Worm (Caenorhabditis elegans) whole organism, L1 larva: Measurements from ENCODE around the gene nlg-1.

Source experiments
- C04F5.9 ChIP-seq: sonication (generic microtip); optimal IDR thresholded peaks from 2 replicates; lab custom pipeline; 2016; ENCODE audit warnings: missing genetic modification characterization, missing compliant biosample characterization
- F16B12.6 ChIP-seq: fragments of 150-350 bp; optimal IDR thresholded peaks from 2 replicates; lab custom pipeline; 2014; ENCODE audit warnings: missing biosample characterization, missing genetic modification characterization
- aha-1 ChIP-seq: fragments of 150-350 bp; optimal IDR thresholded peaks from 2 replicates; lab custom pipeline; 2014; ENCODE audit warnings: missing biosample characterization, missing genetic modification characterization
- blmp-1 ChIP-seq: fragments of 150-350 bp; optimal IDR thresholded peaks from 2 replicates; lab custom pipeline; 2014; ENCODE audit warnings: missing biosample characterization, missing genetic modification characterization
- ceh-90 ChIP-seq: sonication (generic microtip); optimal IDR thresholded peaks from 2 replicates; lab custom pipeline; 2016; ENCODE audit warnings: missing genetic modification characterization, missing compliant biosample characterization
- ces-1 ChIP-seq: fragments of 150-350 bp; optimal IDR thresholded peaks from 2 replicates; lab custom pipeline; 2014; ENCODE audit warnings: missing biosample characterization, missing genetic modification reagents, missing genetic modification characterization
- dpl-1 ChIP-seq, 3 experiments: fragments of 150-350 bp in 2 of 3; sonication (generic microtip) in 1 of 3; optimal IDR thresholded peaks; 2 replicates each; lab custom pipeline; 2014 to 2017; ENCODE audit warnings: missing biosample characterization in 3 of 3, missing genetic modification characterization in 3 of 3, missing genetic modification reagents in 3 of 3
- efl-3 ChIP-seq: fragments of 200-800 bp; sonication (Bioruptor generic); optimal IDR thresholded peaks from 2 replicates; lab custom pipeline; 2018; ENCODE audit warnings: mild to moderate bottlenecking, missing genetic modification characterization, missing compliant biosample characterization
- egl-13 ChIP-seq: sonication (generic microtip); optimal IDR thresholded peaks from 2 replicates; lab custom pipeline; 2016; ENCODE audit warnings: missing genotype, missing genetic modification reagents, missing genetic modification characterization, missing compliant biosample characterization
- egl-27 ChIP-seq, 2 experiments: fragments of 150-350 bp in 1 of 2; sonication (generic microtip); optimal IDR thresholded peaks; 3 replicates each; lab custom pipeline; 2017 to 2018; ENCODE audit warnings: missing biosample characterization in 2 of 2, missing genetic modification characterization in 2 of 2, missing genetic modification reagents in 2 of 2
- elt-2 ChIP-seq: sonication (generic microtip); optimal IDR thresholded peaks from 2 replicates; lab custom pipeline; 2016; ENCODE audit warnings: missing genetic modification characterization, mild to moderate bottlenecking, inconsistent platforms, missing compliant biosample characterization, missing genetic modification reagents
- ets-5 ChIP-seq: fragments of 200-800 bp; sonication (Bioruptor generic); IDR thresholded peaks from 2 replicates; pipeline ENCODE4 v1.3.6; 2022; ENCODE audit warnings: missing genetic modification characterization, missing compliant biosample characterization
- fkh-8 ChIP-seq: sonication (generic microtip); optimal IDR thresholded peaks from 2 replicates; lab custom pipeline; 2016; ENCODE audit warnings: mild to moderate bottlenecking, missing genetic modification characterization, missing compliant biosample characterization
- grh-1 ChIP-seq: fragments of 200-800 bp; sonication (Bioruptor generic); IDR thresholded peaks from 2 replicates; pipeline ENCODE4 v1.3.6; 2022; ENCODE audit warnings: missing genetic modification reagents, missing genetic modification characterization, missing compliant biosample characterization
- hpl-2 ChIP-seq: fragments of 150-350 bp; optimal IDR thresholded peaks from 2 replicates; lab custom pipeline; 2014; ENCODE audit warnings: missing biosample characterization, missing genetic modification reagents, missing genetic modification characterization
- isw-1 ChIP-seq: fragments of 200-800 bp; sonication (Bioruptor generic); IDR thresholded peaks from 2 replicates; pipeline ENCODE4 v1.3.6; 2022; ENCODE audit warnings: missing genetic modification characterization, missing compliant biosample characterization
- lin-15B ChIP-seq: fragments of 150-350 bp; sonication (generic microtip); optimal IDR thresholded peaks from 3 replicates; lab custom pipeline; 2014; ENCODE audit warnings: missing biosample characterization, missing genetic modification characterization
- lin-35 ChIP-seq, 2 experiments: fragments of 150-350 bp; optimal IDR thresholded peaks; 2 replicates each; lab custom pipeline; 2014; ENCODE audit warnings: missing biosample characterization in 2 of 2, missing genetic modification characterization in 2 of 2, missing genetic modification reagents in 2 of 2
- lir-3 ChIP-seq: sonication (generic microtip); optimal IDR thresholded peaks from 2 replicates; lab custom pipeline; 2016; ENCODE audit warnings: mild to moderate bottlenecking, missing genetic modification characterization, moderate library complexity, missing compliant biosample characterization; ENCODE audit not compliant: poor library complexity
- lsy-2 ChIP-seq, 2 experiments: fragments of 150-350 bp; optimal IDR thresholded peaks; 2 replicates each; lab custom pipeline; 2014; ENCODE audit warnings: missing biosample characterization in 2 of 2, missing genetic modification characterization in 2 of 2
- mdl-1 ChIP-seq, 2 experiments: fragments of 150-350 bp; optimal IDR thresholded peaks; 2 replicates each; lab custom pipeline; 2014 to 2017; ENCODE audit warnings: missing biosample characterization in 2 of 2, missing genetic modification characterization in 2 of 2, inconsistent platforms in 1 of 2
- mep-1 ChIP-seq: fragments of 150-350 bp; optimal IDR thresholded peaks from 2 replicates; lab custom pipeline; 2014; ENCODE audit warnings: missing biosample characterization, missing genetic modification characterization
- nhr-11 ChIP-seq: fragments of 150-350 bp; optimal IDR thresholded peaks from 2 replicates; lab custom pipeline; 2014; ENCODE audit warnings: missing biosample characterization, missing genetic modification characterization
- nhr-19 ChIP-seq: fragments of 200-800 bp; sonication (Bioruptor generic); conservative IDR thresholded peaks from 2 replicates; pipeline ENCODE4 v1.3.6; 2022; ENCODE audit warnings: missing genetic modification characterization, missing compliant biosample characterization
- nhr-20 ChIP-seq: sonication (generic microtip); optimal IDR thresholded peaks from 2 replicates; lab custom pipeline; 2016; ENCODE audit warnings: mild to moderate bottlenecking, missing genetic modification characterization, missing compliant biosample characterization
- nhr-71 ChIP-seq: sonication (generic microtip); optimal IDR thresholded peaks from 2 replicates; lab custom pipeline; 2016; ENCODE audit warnings: mild to moderate bottlenecking, missing genetic modification characterization, moderate library complexity, missing compliant biosample characterization
- nhr-76 ChIP-seq: sonication (generic microtip); optimal IDR thresholded peaks from 2 replicates; lab custom pipeline; 2017; ENCODE audit warnings: missing biosample characterization, missing genetic modification characterization
- nhr-84 ChIP-seq: sonication (generic microtip); optimal IDR thresholded peaks from 2 replicates; lab custom pipeline; 2017; ENCODE audit warnings: missing biosample characterization, missing genetic modification characterization
- nhr-90 ChIP-seq: sonication (generic microtip); optimal IDR thresholded peaks from 2 replicates; lab custom pipeline; 2016; ENCODE audit warnings: mild to moderate bottlenecking, missing genetic modification characterization, missing compliant biosample characterization; ENCODE audit not compliant: poor library complexity
- pax-3 ChIP-seq: fragments of 200-800 bp; sonication (Bioruptor generic); optimal IDR thresholded peaks from 2 replicates; lab custom pipeline; 2018; ENCODE audit warnings: mild to moderate bottlenecking, missing genetic modification characterization, moderate library complexity, missing compliant biosample characterization
- rnt-1 ChIP-seq: sonication (generic microtip); optimal IDR thresholded peaks from 2 replicates; lab custom pipeline; 2016; ENCODE audit warnings: mild to moderate bottlenecking, missing genetic modification characterization, moderate library complexity, missing compliant biosample characterization
- skn-1 ChIP-seq: fragments of 150-350 bp; optimal IDR thresholded peaks from 2 replicates; lab custom pipeline; 2014; ENCODE audit warnings: missing biosample characterization, missing genetic modification characterization
- snu-23 ChIP-seq: sonication (generic microtip); optimal IDR thresholded peaks from 2 replicates; lab custom pipeline; 2016; ENCODE audit warnings: missing genetic modification characterization, missing compliant biosample characterization
- sptf-1 ChIP-seq: fragments of 150-350 bp; optimal IDR thresholded peaks from 2 replicates; lab custom pipeline; 2014; ENCODE audit warnings: missing biosample characterization, missing genetic modification characterization
- sup-37 ChIP-seq: fragments of 200-800 bp; sonication (Bioruptor generic); optimal IDR thresholded peaks from 2 replicates; lab custom pipeline; 2018; ENCODE audit warnings: mild to moderate bottlenecking, missing genetic modification characterization, missing compliant biosample characterization
- tbx-2 ChIP-seq: sonication (generic microtip); optimal IDR thresholded peaks from 2 replicates; lab custom pipeline; 2016; ENCODE audit warnings: missing genetic modification characterization, missing compliant biosample characterization
- unc-130 ChIP-seq: fragments of 150-350 bp; optimal IDR thresholded peaks from 2 replicates; lab custom pipeline; 2017; ENCODE audit warnings: missing biosample characterization, missing genetic modification characterization, inconsistent platforms
- unc-62 ChIP-seq: fragments of 150-350 bp; optimal IDR thresholded peaks from 2 replicates; lab custom pipeline; 2014; ENCODE audit warnings: missing biosample characterization, missing genetic modification reagents, missing genetic modification characterization
- vab-15 ChIP-seq: sonication (generic microtip); optimal IDR thresholded peaks from 2 replicates; lab custom pipeline; 2017; ENCODE audit warnings: missing genotype, mild to moderate bottlenecking, missing genetic modification characterization, missing compliant biosample characterization
- zag-1 ChIP-seq: fragments of 150-350 bp; optimal IDR thresholded peaks from 2 replicates; lab custom pipeline; 2014; ENCODE audit warnings: missing biosample characterization, missing genetic modification characterization
- ztf-11 ChIP-seq, 2 experiments: sonication (generic microtip); optimal IDR thresholded peaks; 2 replicates each; lab custom pipeline; 2016 to 2017; ENCODE audit warnings: missing genetic modification characterization in 2 of 2, missing biosample characterization in 1 of 2, missing compliant biosample characterization in 1 of 2
- ztf-4 ChIP-seq: fragments of 150-350 bp; optimal IDR thresholded peaks from 2 replicates; lab custom pipeline; 2014; ENCODE audit warnings: missing biosample characterization, missing genetic modification characterization

nlg-1 gene

DNA sequence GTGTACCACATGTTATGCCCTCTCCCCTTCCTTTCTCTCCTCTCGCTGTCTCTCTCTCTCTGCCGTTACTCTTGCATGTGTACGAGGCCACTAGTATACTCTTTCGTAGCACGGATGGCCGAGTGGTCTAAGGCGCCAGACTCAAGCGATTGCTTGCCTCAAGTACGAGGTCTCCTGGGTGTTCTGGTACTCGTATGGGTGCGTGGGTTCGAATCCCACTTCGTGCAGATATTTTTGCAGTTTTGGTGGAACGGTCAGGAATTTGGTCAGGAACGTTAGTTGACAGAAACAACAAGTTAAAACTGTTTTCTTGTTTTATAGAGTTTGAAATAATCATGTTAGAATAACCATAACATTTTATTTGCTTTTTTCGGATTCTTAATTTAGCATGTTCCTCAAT is 34.5 kb upstream of the nlg-1 start (continued):
- TF ChIP-seq nhr-84 (tag; lab: Kevin White, UChicago) (no peak), blmp-1 (tag; lab: Kevin White, UChicago) (peak; percentile 50), unc-130 (tag; lab: Kevin White, UChicago) (peak; percentile 12), nhr-71 (tag; lab: Kevin White, UChicago) (peak; percentile 88), egl-27 (tag; optimal IDR thresholded peaks at IDR 0.05; lab: Kevin White, UChicago) (no peak), grh-1 (GFP tag; lab: Robert Waterston, UW) (peak; percentile 55), lsy-2 (tag; optimal IDR thresholded peaks at IDR 0.05; lab: Kevin White, UChicago) (peak; percentile 61 to 79), ztf-11 (tag; optimal IDR thresholded peaks at IDR 0.05; lab: Kevin White, UChicago) (peak in 1 of 2 experiments; percentile 85), pax-3 (tag; lab: Kevin White, UChicago) (peak; percentile 72), nhr-11 (tag; lab: Kevin White, UChicago) (no peak), fkh-8 (tag; lab: Kevin White, UChicago) (peak; percentile 83), lir-3 (tag; lab: Kevin White, UChicago) (peak; percentile 60), nhr-90 (tag; lab: Kevin White, UChicago) (peak; percentile 90), zag-1 (tag; lab: Kevin White, UChicago) (no peak), isw-1 (GFP tag; lab: Robert Waterston, UW) (peak; percentile 55), rnt-1 (tag; lab: Kevin White, UChicago) (peak; percentile 90), snu-23 (GFP tag; lab: Kevin White, UChicago) (peak; percentile 93), ces-1 (no peak), tbx-2 (tag; lab: Kevin White, UChicago) (peak; percentile 85), egl-13 (tag; lab: Kevin White, UChicago) (peak; percentile 85), F16B12.6 (tag; lab: Kevin White, UChicago) (peak; percentile 35), nhr-20 (tag; lab: Kevin White, UChicago) (peak; percentile 91), sptf-1 (tag; lab: Kevin White, UChicago) (no peak), sup-37 (GFP tag; lab: Kevin White, UChicago) (peak; percentile 54), mdl-1 (tag; optimal IDR thresholded peaks at IDR 0.05; lab: Kevin White, UChicago) (peak in 1 of 2 experiments; percentile 89), lin-35 (GFP tag; optimal IDR thresholded peaks at IDR 0.05; lab: Kevin White, UChicago) (peak; percentile 40 to 83), lin-15B (no peak), C04F5.9 (tag; lab: Kevin White, UChicago) (no peak), nhr-19 (GFP tag; lab: Robert Waterston, UW) (peak; percentile 84), ceh-90 (tag; lab: Kevin White, UChicago) (no peak), vab-15 (peak; percentile 87), unc-62 (GFP tag; lab: Kevin White, UChicago) (no peak), mep-1 (tag; lab: Kevin White, UChicago) (peak; percentile 90), aha-1 (tag; lab: Kevin White, UChicago) (no peak), dpl-1 (GFP tag; optimal IDR thresholded peaks at IDR 0.05; lab: Kevin White, UChicago) (peak; percentile 6 to 58 (median 28)), hpl-2 (peak; percentile 27), ztf-4 (tag; lab: Kevin White, UChicago) (peak; percentile 1), elt-2 (tag; lab: Kevin White, UChicago) (peak; percentile 57), nhr-76 (tag; lab: Kevin White, UChicago) (no peak), ets-5 (GFP tag; lab: Robert Waterston, UW) (no peak), skn-1 (tag; lab: Kevin White, UChicago) (peak; percentile 75), efl-3 (peak; percentile 2)
- TF ChIP-seq, all 84 proteins: peak for 56
